In the genomic region with DNA sequence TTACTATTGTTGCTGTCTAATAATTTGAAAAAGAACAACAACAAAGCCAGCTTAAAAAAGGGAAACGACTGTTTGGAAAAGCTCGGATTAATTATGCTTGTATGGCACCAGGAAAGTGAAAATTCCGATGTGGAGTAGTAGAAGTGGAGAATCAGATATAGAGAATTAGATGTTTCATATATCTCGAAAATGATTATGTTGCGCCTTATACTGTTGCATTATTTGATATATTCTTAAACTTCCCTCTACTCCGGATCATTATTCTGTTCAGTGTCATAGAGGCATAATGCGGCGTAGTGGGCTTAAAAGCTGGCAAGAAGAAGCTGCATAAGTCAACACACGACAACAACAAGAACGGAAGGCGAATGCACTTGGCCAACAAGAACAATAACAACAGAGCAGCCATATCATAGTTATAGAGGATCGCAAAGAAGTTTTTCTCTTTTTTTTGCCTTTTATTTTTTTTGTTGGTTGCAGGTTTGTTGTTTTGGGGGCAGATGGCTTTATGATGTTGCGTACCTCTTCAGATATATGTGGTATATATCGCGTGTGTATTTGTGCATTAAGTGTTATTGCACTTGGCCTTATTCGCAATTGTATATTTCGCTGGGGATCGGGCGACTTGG, we compare ENCODE assay signal across 5 fruit fly cellular contexts.
TF ChIP-seq lines count a peak whose summit lies in the region.

No protein-coding gene starts in this region.

- TF ChIP-seq CTCF in whole organism, embryonic (GFP tag; optimal IDR thresholded peaks at IDR 0.05; lab: Kevin White, UChicago) = no peak

TF ChIP-seq in whole organism, adult, 20 proteins besides CTCF, POLR2A, EP300 and RAD21:
- no peak for TF ChIP-seq ovo (GFP tag; optimal IDR thresholded peaks at IDR 0.05; lab: Kevin White, UChicago)
- TF ChIP-seq bab1 (GFP tag; optimal IDR thresholded peaks at IDR 0.05; lab: Kevin White, UChicago) = peak; percentile 78
- peak; percentile 59 for TF ChIP-seq CG14711 (tag; optimal IDR thresholded peaks at IDR 0.05; lab: Kevin White, UChicago)

TF ChIP-seq in whole organism, embryonic, 481 proteins besides CTCF, POLR2A, EP300 and RAD21 (continues in another document):
- no peak for TF ChIP-seq CG9215 (GFP tag; IDR thresholded peaks at IDR 0.05; lab: Robert Waterston, UW)
- no peak for TF ChIP-seq eyg (GFP tag; optimal IDR thresholded peaks at IDR 0.05; lab: Kevin White, UChicago)
- TF ChIP-seq Atf-2 (GFP tag; optimal IDR thresholded peaks at IDR 0.05; lab: Kevin White, UChicago) = no peak
- no peak for TF ChIP-seq Mrtf (GFP tag; IDR thresholded peaks at IDR 0.05; lab: Robert Waterston, UW)
- TF ChIP-seq CG7357 (GFP tag; IDR thresholded peaks at IDR 0.05; lab: Robert Waterston, UW) = 0 out of 3 replicates have a peak, but pooled peaks have one; percentile 17
- TF ChIP-seq CG34376 (GFP tag; optimal IDR thresholded peaks at IDR 0.05; lab: Kevin White, UChicago) = no peak
- 0 out of 2 replicates have a peak, but pooled peaks have one; percentile 6 for TF ChIP-seq peb (GFP tag; IDR thresholded peaks at IDR 0.05; lab: Robert Waterston, UW)
- no peak for TF ChIP-seq gem (tag; optimal IDR thresholded peaks at IDR 0.05; lab: Kevin White, UChicago)
- peak; percentile 21 for TF ChIP-seq CG18262 (tag; optimal IDR thresholded peaks at IDR 0.05; lab: Kevin White, UChicago)
- TF ChIP-seq ara (GFP tag; IDR thresholded peaks at IDR 0.05; lab: Robert Waterston, UW) = peak; percentile 45; the same call in 1 of the 2 replicates
- 0 out of 3 replicates have a peak, but pooled peaks have one; percentile 26 for TF ChIP-seq dysf (GFP tag; IDR thresholded peaks at IDR 0.05; lab: Robert Waterston, UW)
- TF ChIP-seq CG13775 (GFP tag; optimal IDR thresholded peaks at IDR 0.05; lab: Kevin White, UChicago) = no peak
- no peak for TF ChIP-seq ftz-f1 (GFP tag; optimal IDR thresholded peaks at IDR 0.05; lab: Kevin White, UChicago)
- TF ChIP-seq CG14710 (tag; optimal IDR thresholded peaks at IDR 0.05; lab: Kevin White, UChicago) = peak; percentile 6
- TF ChIP-seq mam (GFP tag; optimal IDR thresholded peaks at IDR 0.05; lab: Kevin White, UChicago) = no peak
- no peak for TF ChIP-seq Hsf (GFP tag; optimal IDR thresholded peaks at IDR 0.05; lab: Kevin White, UChicago)
- peak; percentile 18 to 38 for TF ChIP-seq bsh (GFP tag; optimal IDR thresholded peaks at IDR 0.05; lab: Kevin White, UChicago)
- peak; percentile 56 for TF ChIP-seq vvl (GFP tag; IDR thresholded peaks at IDR 0.05; lab: Robert Waterston, UW)
- TF ChIP-seq nom (GFP tag; optimal IDR thresholded peaks at IDR 0.05; lab: Kevin White, UChicago) = peak; percentile 59

TF ChIP-seq in whole organism, prepupa, 60 proteins besides CTCF, POLR2A, EP300 and RAD21 (continues in another document):
- TF ChIP-seq svp (GFP tag; lab: Kevin White, UChicago) (peak; percentile 68), CG4318 (GFP tag; optimal IDR thresholded peaks at IDR 0.05; lab: Kevin White, UChicago) (peak; percentile 36), CG31627 (GFP tag; optimal IDR thresholded peaks at IDR 0.05; lab: Kevin White, UChicago) (no peak), fd85E (GFP tag; optimal IDR thresholded peaks at IDR 0.05; lab: Kevin White, UChicago) (peak; percentile 14), Hr38 (GFP tag; optimal IDR thresholded peaks at IDR 0.05; lab: Kevin White, UChicago) (no peak), dac (GFP tag; optimal IDR thresholded peaks at IDR 0.05; lab: Kevin White, UChicago) (peak; percentile 24), net (GFP tag; optimal IDR thresholded peaks at IDR 0.05; lab: Kevin White, UChicago) (peak; percentile 60), CG6163 (GFP tag; IDR thresholded peaks at IDR 0.05; lab: Robert Waterston, UW) (peak; percentile 95), Sox14 (GFP tag; optimal IDR thresholded peaks at IDR 0.05; lab: Kevin White, UChicago) (peak; percentile 67), CG7368 (GFP tag; optimal IDR thresholded peaks at IDR 0.05; lab: Kevin White, UChicago) (peak; percentile 45), Eip75B (GFP tag; optimal IDR thresholded peaks at IDR 0.05; lab: Kevin White, UChicago) (peak; percentile 77), CG10631 (GFP tag; optimal IDR thresholded peaks at IDR 0.05; lab: Kevin White, UChicago) (peak; percentile 72), Gug (GFP tag; IDR thresholded peaks at IDR 0.05; lab: Robert Waterston, UW) (peak; percentile 85), CG6808 (GFP tag; optimal IDR thresholded peaks at IDR 0.05; lab: Kevin White, UChicago) (peak; percentile 83), Eip93F (GFP tag; optimal IDR thresholded peaks at IDR 0.05; lab: Kevin White, UChicago) (no peak), CG11762 (GFP tag; optimal IDR thresholded peaks at IDR 0.05; lab: Kevin White, UChicago; ENCODE audit: insufficient read depth) (peak; percentile 60), salr (GFP tag; optimal IDR thresholded peaks at IDR 0.05; lab: Kevin White, UChicago) (peak; percentile 27 to 66), Smox (GFP tag; optimal IDR thresholded peaks at IDR 0.05; lab: Kevin White, UChicago) (peak; percentile 33), CG3919 (GFP tag; optimal IDR thresholded peaks at IDR 0.05; lab: Kevin White, UChicago) (peak; percentile 80), CG32006 (GFP tag; optimal IDR thresholded peaks at IDR 0.05; lab: Kevin White, UChicago) (peak; percentile 70), lz (GFP tag; optimal IDR thresholded peaks at IDR 0.05; lab: Kevin White, UChicago) (peak; percentile 55)

TF ChIP-seq in whole organism, pupa, 21 proteins besides CTCF, POLR2A, EP300 and RAD21:
- TF ChIP-seq CG12605 (GFP tag; IDR thresholded peaks at IDR 0.05; lab: Robert Waterston, UW) = peak; percentile 91
- TF ChIP-seq CG32121 (GFP tag; IDR thresholded peaks at IDR 0.05; lab: Robert Waterston, UW) = peak; percentile 49; the same call in 1 of the 2 replicates
- peak; percentile 75 for TF ChIP-seq rn (GFP tag; IDR thresholded peaks at IDR 0.05; lab: Robert Waterston, UW)
- peak; percentile 16 for TF ChIP-seq CG13204 (GFP tag; optimal IDR thresholded peaks at IDR 0.05; lab: Kevin White, UChicago)
- peak; percentile 74 for TF ChIP-seq Pif1A (GFP tag; optimal IDR thresholded peaks at IDR 0.05; lab: Kevin White, UChicago)
- peak; percentile 89 for TF ChIP-seq EcR (GFP tag; optimal IDR thresholded peaks at IDR 0.05; lab: Kevin White, UChicago)
- peak; percentile 84 for TF ChIP-seq CG15710 (tag; optimal IDR thresholded peaks at IDR 0.05; lab: Kevin White, UChicago)
- peak; percentile 81 for TF ChIP-seq CG9948 (tag; optimal IDR thresholded peaks at IDR 0.05; lab: Kevin White, UChicago)
- peak; percentile 64 for TF ChIP-seq gl (tag; optimal IDR thresholded peaks at IDR 0.05; lab: Kevin White, UChicago)
- peak; percentile 46 for TF ChIP-seq D1 (tag; optimal IDR thresholded peaks at IDR 0.05; lab: Kevin White, UChicago)
- peak; percentile 87 for TF ChIP-seq Ets98B (GFP tag; IDR thresholded peaks at IDR 0.05; lab: Robert Waterston, UW)
- peak; percentile 84 for TF ChIP-seq CG34367 (tag; optimal IDR thresholded peaks at IDR 0.05; lab: Kevin White, UChicago)
- TF ChIP-seq CG14655 (GFP tag; optimal IDR thresholded peaks at IDR 0.05; lab: Kevin White, UChicago) = peak; percentile 94
- TF ChIP-seq CG17806 (tag; optimal IDR thresholded peaks at IDR 0.05; lab: Kevin White, UChicago) = peak; percentile 97
- TF ChIP-seq Pif1B (GFP tag; optimal IDR thresholded peaks at IDR 0.05; lab: Kevin White, UChicago) = peak; percentile 79
- peak; percentile 84 for TF ChIP-seq fd96Ca (GFP tag; IDR thresholded peaks at IDR 0.05; lab: Robert Waterston, UW)
- no peak for TF ChIP-seq CG10348 (GFP tag; IDR thresholded peaks at IDR 0.05; lab: Robert Waterston, UW)
- TF ChIP-seq Snoo (tag; optimal IDR thresholded peaks at IDR 0.05; lab: Kevin White, UChicago) = peak; percentile 57
- TF ChIP-seq CG8301 (tag; optimal IDR thresholded peaks at IDR 0.05; lab: Kevin White, UChicago) = peak; percentile 92
- TF ChIP-seq CG4496 (GFP tag; IDR thresholded peaks at IDR 0.05; lab: Robert Waterston, UW) = peak; percentile 93
- TF ChIP-seq CG8159 (tag; optimal IDR thresholded peaks at IDR 0.05; lab: Kevin White, UChicago) = peak; percentile 85

TF ChIP-seq in whole organism, wandering third instar larva, 38 proteins besides CTCF, POLR2A, EP300 and RAD21:
- TF ChIP-seq CG32264 (GFP tag; optimal IDR thresholded peaks at IDR 0.05; lab: Kevin White, UChicago) (no peak), dmrt93B (GFP tag; optimal IDR thresholded peaks at IDR 0.05; lab: Kevin White, UChicago) (peak; percentile 29), HLH106 (tag; optimal IDR thresholded peaks at IDR 0.05; lab: Kevin White, UChicago) (peak; percentile 39), foxo (GFP tag; optimal IDR thresholded peaks at IDR 0.05; lab: Kevin White, UChicago) (peak in 1 of 2 experiments; percentile 27), tai (GFP tag; optimal IDR thresholded peaks at IDR 0.05; lab: Kevin White, UChicago) (peak; percentile 4), lola (GFP tag; optimal IDR thresholded peaks at IDR 0.05; lab: Kevin White, UChicago) (no peak), N (GFP tag; optimal IDR thresholded peaks at IDR 0.05; lab: Kevin White, UChicago) (no peak), Hr83 (GFP tag; optimal IDR thresholded peaks at IDR 0.05; lab: Kevin White, UChicago; ENCODE audit: poor library complexity, severe bottlenecking) (no peak), Hnf4 (GFP tag; optimal IDR thresholded peaks at IDR 0.05; lab: Kevin White, UChicago) (no peak), ey (GFP tag; optimal IDR thresholded peaks at IDR 0.05; lab: Kevin White, UChicago) (peak; percentile 36), Sp1 (GFP tag; optimal IDR thresholded peaks at IDR 0.05; lab: Kevin White, UChicago) (peak; percentile 18), fru (GFP tag; optimal IDR thresholded peaks at IDR 0.05; lab: Kevin White, UChicago) (peak; percentile 4), h (GFP tag; optimal IDR thresholded peaks at IDR 0.05; lab: Kevin White, UChicago) (peak; percentile 14), rgr (GFP tag; optimal IDR thresholded peaks at IDR 0.05; lab: Kevin White, UChicago) (peak; percentile 5)
